Worm (Caenorhabditis elegans) whole organism, L1 larva: Measurements from ENCODE around the gene bath-39.

Experiments
- C04F5.9 ChIP-seq: sonication (generic microtip); optimal IDR thresholded peaks from 2 replicates; lab custom pipeline; 2016; ENCODE audit warnings: missing genetic modification characterization, missing compliant biosample characterization
- C34B4.2 ChIP-seq: sonication (generic microtip); optimal IDR thresholded peaks from 2 replicates; lab custom pipeline; 2017; ENCODE audit warnings: mild to moderate bottlenecking, missing genetic modification characterization, missing compliant biosample characterization
- F16B12.6 ChIP-seq: fragments of 150-350 bp; optimal IDR thresholded peaks from 2 replicates; lab custom pipeline; 2014; ENCODE audit warnings: missing biosample characterization, missing genetic modification characterization
- Y116A8C.19 ChIP-seq: sonication (generic microtip); optimal IDR thresholded peaks from 2 replicates; lab custom pipeline; 2016; ENCODE audit warnings: missing compliant biosample characterization, missing genetic modification characterization, borderline replicate concordance
- aha-1 ChIP-seq: fragments of 150-350 bp; optimal IDR thresholded peaks from 2 replicates; lab custom pipeline; 2014; ENCODE audit warnings: missing biosample characterization, missing genetic modification characterization
- alr-1 ChIP-seq: fragments of 200-800 bp; sonication (Bioruptor generic); optimal IDR thresholded peaks from 2 replicates; lab custom pipeline; 2018; ENCODE audit warnings: borderline replicate concordance, mild to moderate bottlenecking, missing genetic modification characterization, missing compliant biosample characterization
- aly-2 ChIP-seq: fragments of 150-350 bp; optimal IDR thresholded peaks from 2 replicates; lab custom pipeline; 2014; ENCODE audit warnings: missing biosample characterization, missing genetic modification characterization
- ama-1 ChIP-seq: fragments of 150-350 bp; optimal IDR thresholded peaks from 2 replicates; lab custom pipeline; 2014
- blmp-1 ChIP-seq: fragments of 150-350 bp; optimal IDR thresholded peaks from 2 replicates; lab custom pipeline; 2014; ENCODE audit warnings: missing biosample characterization, missing genetic modification characterization
- dpl-1 ChIP-seq, 3 experiments: fragments of 150-350 bp in 2 of 3; sonication (generic microtip) in 1 of 3; optimal IDR thresholded peaks; 2 replicates each; lab custom pipeline; 2014 to 2017; ENCODE audit warnings: missing biosample characterization in 3 of 3, missing genetic modification characterization in 3 of 3, missing genetic modification reagents in 3 of 3
- dsc-1 ChIP-seq: sonication (generic microtip); optimal IDR thresholded peaks from 2 replicates; lab custom pipeline; 2016; ENCODE audit warnings: mild to moderate bottlenecking, missing genetic modification characterization, missing compliant biosample characterization
- efl-1 ChIP-seq, 4 experiments: fragments of 150-350 bp; optimal IDR thresholded peaks in 3 of 4; peaks in 1 of 4; 1 replicate in 1 of 4; 2 replicates in 3 of 4; lab custom pipeline; 2014; ENCODE audit warnings: missing biosample characterization in 2 of 4, missing genetic modification characterization in 2 of 4, missing genetic modification reagents in 2 of 4
- egl-27 ChIP-seq, 2 experiments: fragments of 150-350 bp in 1 of 2; sonication (generic microtip); optimal IDR thresholded peaks; 3 replicates each; lab custom pipeline; 2017 to 2018; ENCODE audit warnings: missing biosample characterization in 2 of 2, missing genetic modification characterization in 2 of 2, missing genetic modification reagents in 2 of 2
- elt-3 ChIP-seq, 6 experiments: fragments of 150-350 bp in 1 of 6; sonication (generic microtip); optimal IDR thresholded peaks; 2 replicates each; lab custom pipeline; 2017 to 2018; ENCODE audit warnings: missing biosample characterization in 6 of 6, missing genetic modification characterization in 6 of 6, inconsistent platforms in 1 of 6
- ets-5 ChIP-seq: fragments of 200-800 bp; sonication (Bioruptor generic); IDR thresholded peaks from 2 replicates; pipeline ENCODE4 v1.3.6; 2022; ENCODE audit warnings: missing genetic modification characterization, missing compliant biosample characterization
- fkh-10 ChIP-seq: sonication (generic microtip); optimal IDR thresholded peaks from 2 replicates; lab custom pipeline; 2017; ENCODE audit warnings: missing biosample characterization, missing genetic modification reagents, missing genetic modification characterization
- fkh-8 ChIP-seq: sonication (generic microtip); optimal IDR thresholded peaks from 2 replicates; lab custom pipeline; 2016; ENCODE audit warnings: mild to moderate bottlenecking, missing genetic modification characterization, missing compliant biosample characterization
- grh-1 ChIP-seq: fragments of 200-800 bp; sonication (Bioruptor generic); IDR thresholded peaks from 2 replicates; pipeline ENCODE4 v1.3.6; 2022; ENCODE audit warnings: missing genetic modification reagents, missing genetic modification characterization, missing compliant biosample characterization
- hlh-4 ChIP-seq: sonication (generic microtip); optimal IDR thresholded peaks from 2 replicates; lab custom pipeline; 2016; ENCODE audit warnings: mild to moderate bottlenecking, missing genetic modification characterization, missing compliant biosample characterization
- irx-1 ChIP-seq: sonication (generic microtip); optimal IDR thresholded peaks from 2 replicates; lab custom pipeline; 2016; ENCODE audit warnings: missing genetic modification characterization, missing compliant biosample characterization
- jun-1 ChIP-seq: fragments of 150-350 bp; optimal IDR thresholded peaks from 2 replicates; lab custom pipeline; 2014; ENCODE audit warnings: missing biosample characterization, missing genetic modification reagents, missing genetic modification characterization
- lin-14 ChIP-seq: fragments of 200-800 bp; sonication (Bioruptor generic); optimal IDR thresholded peaks from 2 replicates; lab custom pipeline; 2018; ENCODE audit warnings: mild to moderate bottlenecking, missing genetic modification characterization, moderate library complexity, missing compliant biosample characterization
- lin-15B ChIP-seq: fragments of 150-350 bp; sonication (generic microtip); optimal IDR thresholded peaks from 3 replicates; lab custom pipeline; 2014; ENCODE audit warnings: missing biosample characterization, missing genetic modification characterization
- lin-35 ChIP-seq, 2 experiments: fragments of 150-350 bp; optimal IDR thresholded peaks; 2 replicates each; lab custom pipeline; 2014; ENCODE audit warnings: missing biosample characterization in 2 of 2, missing genetic modification characterization in 2 of 2, missing genetic modification reagents in 2 of 2
- lin-39 ChIP-seq: fragments of 150-350 bp; optimal IDR thresholded peaks from 2 replicates; lab custom pipeline; 2014; ENCODE audit warnings: missing biosample characterization, missing genetic modification reagents, missing genetic modification characterization
- lir-3 ChIP-seq: sonication (generic microtip); optimal IDR thresholded peaks from 2 replicates; lab custom pipeline; 2016; ENCODE audit warnings: mild to moderate bottlenecking, missing genetic modification characterization, moderate library complexity, missing compliant biosample characterization; ENCODE audit not compliant: poor library complexity
- lsy-2 ChIP-seq, 2 experiments: fragments of 150-350 bp; optimal IDR thresholded peaks; 2 replicates each; lab custom pipeline; 2014; ENCODE audit warnings: missing biosample characterization in 2 of 2, missing genetic modification characterization in 2 of 2
- nhr-11 ChIP-seq: fragments of 150-350 bp; optimal IDR thresholded peaks from 2 replicates; lab custom pipeline; 2014; ENCODE audit warnings: missing biosample characterization, missing genetic modification characterization
- nhr-12 ChIP-seq: sonication (generic microtip); optimal IDR thresholded peaks from 2 replicates; lab custom pipeline; 2017; ENCODE audit warnings: missing biosample characterization, missing genetic modification characterization
- nhr-237 ChIP-seq: fragments of 150-350 bp; optimal IDR thresholded peaks from 2 replicates; lab custom pipeline; 2014; ENCODE audit warnings: missing biosample characterization, missing genetic modification characterization
- nhr-77 ChIP-seq: fragments of 150-350 bp; optimal IDR thresholded peaks from 2 replicates; lab custom pipeline; 2014; ENCODE audit warnings: missing biosample characterization, missing genetic modification characterization
- pqm-1 ChIP-seq: sonication (generic microtip); optimal IDR thresholded peaks from 3 replicates; lab custom pipeline; 2017; ENCODE audit warnings: missing biosample characterization, missing genetic modification characterization
- rnt-1 ChIP-seq: sonication (generic microtip); optimal IDR thresholded peaks from 2 replicates; lab custom pipeline; 2016; ENCODE audit warnings: mild to moderate bottlenecking, missing genetic modification characterization, moderate library complexity, missing compliant biosample characterization
- snpc-4 ChIP-seq: fragments of 150-350 bp; optimal IDR thresholded peaks from 2 replicates; lab custom pipeline; 2014; ENCODE audit warnings: missing biosample characterization, missing genetic modification characterization
- snu-23 ChIP-seq: sonication (generic microtip); optimal IDR thresholded peaks from 2 replicates; lab custom pipeline; 2016; ENCODE audit warnings: missing genetic modification characterization, missing compliant biosample characterization
- sox-4 ChIP-seq: sonication (generic microtip); optimal IDR thresholded peaks from 2 replicates; lab custom pipeline; 2016; ENCODE audit warnings: missing genetic modification characterization, missing compliant biosample characterization
- sptf-1 ChIP-seq: fragments of 150-350 bp; optimal IDR thresholded peaks from 2 replicates; lab custom pipeline; 2014; ENCODE audit warnings: missing biosample characterization, missing genetic modification characterization
- sup-37 ChIP-seq: fragments of 200-800 bp; sonication (Bioruptor generic); optimal IDR thresholded peaks from 2 replicates; lab custom pipeline; 2018; ENCODE audit warnings: mild to moderate bottlenecking, missing genetic modification characterization, missing compliant biosample characterization
- swsn-7 ChIP-seq: sonication (generic microtip); optimal IDR thresholded peaks from 2 replicates; lab custom pipeline; 2016; ENCODE audit warnings: missing genetic modification characterization, missing compliant biosample characterization
- tbx-2 ChIP-seq: sonication (generic microtip); optimal IDR thresholded peaks from 2 replicates; lab custom pipeline; 2016; ENCODE audit warnings: missing genetic modification characterization, missing compliant biosample characterization
- tlp-1 ChIP-seq: fragments of 150-350 bp; optimal IDR thresholded peaks from 2 replicates; lab custom pipeline; 2014; ENCODE audit warnings: missing biosample characterization, missing genetic modification characterization
- unc-86 ChIP-seq: sonication (generic microtip); optimal IDR thresholded peaks from 2 replicates; lab custom pipeline; 2016; ENCODE audit warnings: missing genetic modification characterization, missing compliant biosample characterization
- ztf-11 ChIP-seq, 2 experiments: sonication (generic microtip); optimal IDR thresholded peaks; 2 replicates each; lab custom pipeline; 2016 to 2017; ENCODE audit warnings: missing genetic modification characterization in 2 of 2, missing biosample characterization in 1 of 2, missing compliant biosample characterization in 1 of 2
- ztf-4 ChIP-seq: fragments of 150-350 bp; optimal IDR thresholded peaks from 2 replicates; lab custom pipeline; 2014; ENCODE audit warnings: missing biosample characterization, missing genetic modification characterization

Gene bath-39

ce11 chrV:13459323-13459722, at the start of gene bath-39:
Gene bath-39, plus strand, starts transcription at chrV:13459459.
- TF ChIP-seq lin-14 (GFP tag; lab: Kevin White, UChicago) (no peak), nhr-11 (tag; lab: Kevin White, UChicago) (no peak), lin-35 (GFP tag; optimal IDR thresholded peaks at IDR 0.05; lab: Kevin White, UChicago) (peak; percentile 18 to 35), sox-4 (tag; lab: Kevin White, UChicago) (no peak), ama-1 (no peak), ztf-11 (tag; optimal IDR thresholded peaks at IDR 0.05; lab: Kevin White, UChicago) (no peak), C34B4.2 (tag; lab: Kevin White, UChicago) (no peak), aly-2 (no peak), pqm-1 (tag; lab: Kevin White, UChicago) (no peak), F16B12.6 (tag; lab: Kevin White, UChicago) (peak; percentile 81), lin-15B (tag; lab: Kevin White, UChicago) (peak; percentile 1), nhr-237 (tag; lab: Kevin White, UChicago) (no peak), tbx-2 (tag; lab: Kevin White, UChicago) (no peak), unc-86 (tag; lab: Kevin White, UChicago) (no peak), grh-1 (no peak), jun-1 (no peak), elt-3 (tag; optimal IDR thresholded peaks at IDR 0.05; lab: Kevin White, UChicago) (no peak), snpc-4 (tag; lab: Kevin White, UChicago) (no peak), lir-3 (tag; lab: Kevin White, UChicago) (no peak), rnt-1 (tag; lab: Kevin White, UChicago) (peak; percentile 32), snu-23 (GFP tag; lab: Kevin White, UChicago) (peak; percentile 28), Y116A8C.19 (no peak), lsy-2 (tag; optimal IDR thresholded peaks at IDR 0.05; lab: Kevin White, UChicago) (peak in 1 of 2 experiments; percentile 40), C04F5.9 (tag; lab: Kevin White, UChicago) (no peak), swsn-7 (tag; lab: Kevin White, UChicago) (no peak), blmp-1 (tag; lab: Kevin White, UChicago) (peak; percentile 22), dsc-1 (tag; lab: Kevin White, UChicago) (no peak), dpl-1 (GFP tag; optimal IDR thresholded peaks at IDR 0.05; lab: Kevin White, UChicago) (peak in 2 of 3 experiments; percentile 19 to 48), nhr-12 (tag; lab: Kevin White, UChicago) (no peak), sptf-1 (tag; lab: Kevin White, UChicago) (no peak), fkh-10 (no peak), nhr-77 (tag; lab: Kevin White, UChicago) (no peak), sup-37 (no peak), lin-39 (no peak), ets-5 (no peak), irx-1 (tag; lab: Kevin White, UChicago) (no peak), aha-1 (tag; lab: Kevin White, UChicago) (no peak), hlh-4 (tag; lab: Kevin White, UChicago) (no peak), efl-1 (optimal IDR thresholded peaks at IDR 0.05; lab: Kevin White, UChicago) (peak in 1 of 2 experiments; percentile 28), efl-1 (GFP tag; optimal IDR thresholded peaks at IDR 0.05 in 1 of 2; lab: Kevin White, UChicago) (peak; percentile 19 to 84), tlp-1 (tag; lab: Kevin White, UChicago) (no peak), fkh-8 (tag; lab: Kevin White, UChicago) (no peak), ztf-4 (tag; lab: Kevin White, UChicago) (no peak), egl-27 (tag; optimal IDR thresholded peaks at IDR 0.05; lab: Kevin White, UChicago) (no peak), alr-1 (tag; lab: Kevin White, UChicago) (no peak)
